Worm (Caenorhabditis elegans) whole organism, L4 larva: ENCODE results near the gene T28A11.4.

ENCODE experiments used
- F10B5.3 ChIP-seq: sonication (generic microtip); optimal IDR thresholded peaks from 2 replicates; lab custom pipeline; 2016; ENCODE audit warnings: mild to moderate bottlenecking, missing genetic modification characterization, missing compliant biosample characterization
- ZK546.5 ChIP-seq, 2 experiments: sonication (generic microtip); optimal IDR thresholded peaks; 2 replicates each; lab custom pipeline; 2017; ENCODE audit warnings: missing biosample characterization in 2 of 2, missing genetic modification characterization in 2 of 2
- ceh-82 ChIP-seq: sonication (generic microtip); optimal IDR thresholded peaks from 2 replicates; lab custom pipeline; 2017; ENCODE audit warnings: missing biosample characterization, missing genetic modification characterization
- lsy-2 ChIP-seq, 2 experiments: fragments of 150-350 bp in 1 of 2; sonication (generic microtip) in 1 of 2; optimal IDR thresholded peaks; 2 replicates each; lab custom pipeline; 2014 to 2017; ENCODE audit warnings: missing biosample characterization in 2 of 2, missing genetic modification characterization in 2 of 2
- zfp-3 ChIP-seq: fragments of 200-800 bp; sonication (Bioruptor generic); conservative IDR thresholded peaks from 2 replicates; pipeline ENCODE4 v1.3.6; 2022; ENCODE audit warnings: missing genetic modification reagents, missing genetic modification characterization, missing compliant biosample characterization

- TF ChIP-seq F10B5.3 (tag; lab: Kevin White, UChicago), result no peak
- TF ChIP-seq ZK546.5 (tag; optimal IDR thresholded peaks at IDR 0.05; lab: Kevin White, UChicago), result no peak
- TF ChIP-seq ceh-82 (tag; lab: Kevin White, UChicago), result no peak
- TF ChIP-seq lsy-2 (tag; optimal IDR thresholded peaks at IDR 0.05; lab: Kevin White, UChicago), result no peak
- no peak for TF ChIP-seq zfp-3
These were observed 46.5 kb upstream of the T28A11.4 start, which contains the start of gene K08D9.2 for ce11 chrV:3227373-3227772.
